Fruit fly (Drosophila melanogaster) whole organism, embryonic: ENCODE data around the gene CG3625.

Source experiments
- B-H1 ChIP-seq: fragments of 200-800 bp; sonication (Bioruptor generic); IDR thresholded peaks from 3 replicates; pipeline ENCODE4 v1.3.6; 2022; ENCODE audit warnings: missing biosample characterization, missing genetic modification characterization
- Blimp-1 ChIP-seq: fragments of 200-800 bp; sonication (Bioruptor generic); optimal IDR thresholded peaks from 3 replicates; lab custom pipeline; 2018; ENCODE audit warnings: missing biosample characterization, missing genetic modification characterization, mild to moderate bottlenecking, moderate library complexity, missing genetic modification reagents
- CG11247 ChIP-seq: fragments of 200-800 bp; sonication (Bioruptor generic); IDR thresholded peaks from 2 replicates; pipeline ENCODE4 v1.3.6; 2022; ENCODE audit warnings: missing biosample characterization, missing genetic modification characterization
- CG1233 ChIP-seq: fragments of 200-800 bp; sonication (Bioruptor generic); optimal IDR thresholded peaks from 4 replicates; lab custom pipeline; 2018; ENCODE audit warnings: missing biosample characterization, mild to moderate bottlenecking, missing genetic modification characterization
- CG13624 ChIP-seq: fragments of 200-800 bp; sonication (Bioruptor generic); optimal IDR thresholded peaks from 2 replicates; lab custom pipeline; 2016; ENCODE audit warnings: missing biosample characterization, missing genetic modification characterization
- CG13894 ChIP-seq: fragments of 200-800 bp; sonication (Bioruptor generic); optimal IDR thresholded peaks from 3 replicates; lab custom pipeline; 2018; ENCODE audit warnings: missing biosample characterization, mild to moderate bottlenecking, missing genetic modification characterization, moderate library complexity
- CG14710 ChIP-seq: fragments of 200-800 bp; sonication (Bioruptor generic); optimal IDR thresholded peaks from 3 replicates; lab custom pipeline; 2019; ENCODE audit warnings: missing biosample characterization, mild to moderate bottlenecking, missing genetic modification characterization, moderate library complexity
- CG15011 ChIP-seq: fragments of 200-800 bp; sonication (Bioruptor generic); optimal IDR thresholded peaks from 3 replicates; lab custom pipeline; 2018; ENCODE audit warnings: missing biosample characterization, mild to moderate bottlenecking, missing genetic modification characterization
- CG15073 ChIP-seq: fragments of 200-800 bp; sonication (Bioruptor generic); optimal IDR thresholded peaks from 2 replicates; lab custom pipeline; 2016; ENCODE audit warnings: missing biosample characterization, missing genetic modification characterization
- CG1603 ChIP-seq: fragments of 200-800 bp; sonication (Bioruptor generic); optimal IDR thresholded peaks from 2 replicates; lab custom pipeline; 2019; ENCODE audit warnings: missing biosample characterization, mild to moderate bottlenecking, missing genetic modification characterization, moderate library complexity
- CG17186 ChIP-seq: fragments of 200-800 bp; sonication (Bioruptor generic); optimal IDR thresholded peaks from 3 replicates; lab custom pipeline; 2017; ENCODE audit warnings: missing biosample characterization, missing genetic modification reagents, missing genetic modification characterization
- CG17359 ChIP-seq: fragments of 200-800 bp; sonication (Bioruptor generic); optimal IDR thresholded peaks from 3 replicates; lab custom pipeline; 2018; ENCODE audit warnings: missing biosample characterization, mild to moderate bottlenecking, missing genetic modification characterization, moderate library complexity
- CG18476 ChIP-seq: fragments of 200-800 bp; sonication (Bioruptor generic); optimal IDR thresholded peaks from 2 replicates; lab custom pipeline; 2016; ENCODE audit warnings: missing biosample characterization, mild to moderate bottlenecking, missing genetic modification characterization
- CG18619 ChIP-seq: fragments of 200-800 bp; sonication (Bioruptor generic); optimal IDR thresholded peaks from 3 replicates; lab custom pipeline; 2017; ENCODE audit warnings: missing biosample characterization, mild to moderate bottlenecking, missing genetic modification characterization
- CG34376 ChIP-seq: fragments of 200-800 bp; sonication (Bioruptor generic); optimal IDR thresholded peaks from 2 replicates; lab custom pipeline; 2018; ENCODE audit warnings: missing biosample characterization, mild to moderate bottlenecking, missing genetic modification characterization
- CG3838 ChIP-seq: fragments of 200-800 bp; sonication (Bioruptor generic); optimal IDR thresholded peaks from 3 replicates; lab custom pipeline; 2016; ENCODE audit warnings: missing biosample characterization, missing genetic modification characterization
- CG42726 ChIP-seq: fragments of 200-800 bp; sonication (Bioruptor generic); IDR thresholded peaks from 2 replicates; pipeline ENCODE4 v1.3.6; 2022; ENCODE audit warnings: missing biosample characterization, missing genetic modification characterization; ENCODE audit not compliant: partially characterized antibody
- CG4617 ChIP-seq: fragments of 200-800 bp; sonication (Bioruptor generic); optimal IDR thresholded peaks from 3 replicates; lab custom pipeline; 2016; ENCODE audit warnings: missing biosample characterization, missing genetic modification characterization, borderline replicate concordance
- CG6683 ChIP-seq: fragments of 200-800 bp; sonication (Bioruptor generic); optimal IDR thresholded peaks from 2 replicates; lab custom pipeline; 2017; ENCODE audit warnings: missing biosample characterization, mild to moderate bottlenecking, missing genetic modification characterization, missing genetic modification reagents
- CG7745 ChIP-seq: fragments of 200-800 bp; sonication (Bioruptor generic); optimal IDR thresholded peaks from 2 replicates; lab custom pipeline; 2018; ENCODE audit warnings: missing biosample characterization, mild to moderate bottlenecking, missing genetic modification characterization, moderate library complexity
- CG8359 ChIP-seq: fragments of 200-800 bp; sonication (Bioruptor generic); optimal IDR thresholded peaks from 2 replicates; lab custom pipeline; 2017; ENCODE audit warnings: missing biosample characterization, mild to moderate bottlenecking, missing genetic modification characterization, borderline replicate concordance
- Deaf1 ChIP-seq: fragments of 200-800 bp; optimal IDR thresholded peaks from 3 replicates; lab custom pipeline; 2019; ENCODE audit warnings: missing biosample characterization, mild to moderate bottlenecking, missing genetic modification characterization, moderate library complexity
- E2f1 ChIP-seq: fragments of 200-800 bp; sonication (Bioruptor generic); IDR thresholded peaks from 2 replicates; pipeline ENCODE4 v1.3.6; 2022; ENCODE audit warnings: missing biosample characterization, missing genetic modification characterization
- Mes4 ChIP-seq: fragments of 200-800 bp; sonication (Bioruptor generic); optimal IDR thresholded peaks from 2 replicates; lab custom pipeline; 2016; ENCODE audit warnings: missing biosample characterization, missing genetic modification characterization
- Neu2 ChIP-seq: fragments of 200-800 bp; sonication (Bioruptor generic); optimal IDR thresholded peaks from 3 replicates; lab custom pipeline; 2016; ENCODE audit warnings: missing biosample characterization, missing genetic modification characterization, borderline replicate concordance
- PHDP ChIP-seq: fragments of 200-800 bp; sonication (Bioruptor generic); optimal IDR thresholded peaks from 3 replicates; lab custom pipeline; 2018; ENCODE audit warnings: missing biosample characterization, mild to moderate bottlenecking, missing genetic modification characterization, moderate library complexity
- Trl ChIP-seq, 3 experiments: fragments of >200 bp in 2 of 3; fragments of 200-800 bp in 1 of 3; sonication (Bioruptor generic) in 1 of 3; optimal IDR thresholded peaks; 2 replicates in 1 of 3; 3 replicates in 2 of 3; lab custom pipeline; 2016 to 2017; ENCODE audit warnings: missing biosample characterization in 1 of 3, missing genetic modification characterization in 1 of 3
- Usf ChIP-seq: fragments of 200-800 bp; sonication (Bioruptor generic); optimal IDR thresholded peaks from 2 replicates; lab custom pipeline; 2017; ENCODE audit warnings: missing genotype, missing biosample characterization, missing genetic modification characterization
- Xbp1 ChIP-seq: fragments of 200-800 bp; sonication (Bioruptor generic); optimal IDR thresholded peaks from 3 replicates; lab custom pipeline; 2016; ENCODE audit warnings: missing biosample characterization, mild to moderate bottlenecking, missing genetic modification characterization
- bab2 ChIP-seq: fragments of 200-800 bp; sonication (Bioruptor generic); optimal IDR thresholded peaks from 2 replicates; lab custom pipeline; 2016; ENCODE audit warnings: missing biosample characterization, missing genetic modification characterization
- bigmax ChIP-seq: fragments of 200-800 bp; sonication (Bioruptor generic); optimal IDR thresholded peaks from 2 replicates; lab custom pipeline; 2018; ENCODE audit warnings: missing biosample characterization, mild to moderate bottlenecking, missing genetic modification characterization
- bowl ChIP-seq: fragments of 200-800 bp; sonication (Bioruptor generic); IDR thresholded peaks from 2 replicates; pipeline ENCODE4 v1.3.6; 2022; ENCODE audit warnings: missing biosample characterization, missing genetic modification characterization
- caup ChIP-seq: fragments of 200-800 bp; sonication (Bioruptor generic); optimal IDR thresholded peaks from 3 replicates; lab custom pipeline; 2017; ENCODE audit warnings: missing biosample characterization, mild to moderate bottlenecking, missing genetic modification characterization, moderate library complexity; ENCODE audit not compliant: severe bottlenecking
- cg ChIP-seq: fragments of 200-800 bp; sonication (Bioruptor generic); optimal IDR thresholded peaks from 3 replicates; lab custom pipeline; 2019; ENCODE audit warnings: missing biosample characterization, mild to moderate bottlenecking, missing genetic modification characterization, moderate library complexity
- chif ChIP-seq, 2 experiments: fragments of 200-800 bp; sonication (Bioruptor generic); optimal IDR thresholded peaks; 3 replicates each; lab custom pipeline; 2016; ENCODE audit warnings: missing biosample characterization in 2 of 2, missing genetic modification characterization in 2 of 2
- corto ChIP-seq: fragments of 200-800 bp; sonication (Bioruptor generic); optimal IDR thresholded peaks from 2 replicates; lab custom pipeline; 2016; ENCODE audit warnings: missing biosample characterization, mild to moderate bottlenecking, missing genetic modification characterization, moderate library complexity
- emc ChIP-seq: fragments of 200-800 bp; sonication (Bioruptor generic); optimal IDR thresholded peaks from 2 replicates; lab custom pipeline; 2016; ENCODE audit warnings: missing biosample characterization, missing genetic modification characterization
- esg ChIP-seq: fragments of 200-800 bp; sonication (Bioruptor generic); conservative IDR thresholded peaks from 2 replicates; pipeline ENCODE4 v1.3.6; 2022; ENCODE audit warnings: missing biosample characterization, missing genetic modification characterization
- exex ChIP-seq: fragments of 200-800 bp; sonication (Bioruptor generic); optimal IDR thresholded peaks from 4 replicates; lab custom pipeline; 2018; ENCODE audit warnings: missing biosample characterization, mild to moderate bottlenecking, missing genetic modification characterization, moderate library complexity
- eyg ChIP-seq: fragments of 200-800 bp; sonication (Bioruptor generic); optimal IDR thresholded peaks from 3 replicates; lab custom pipeline; 2016; ENCODE audit warnings: missing biosample characterization, missing genetic modification characterization
- gro ChIP-seq: fragments of 200-800 bp; sonication (Bioruptor generic); optimal IDR thresholded peaks from 2 replicates; lab custom pipeline; 2016; ENCODE audit warnings: missing biosample characterization, missing genetic modification characterization
- kay ChIP-seq: fragments of 200-800 bp; sonication (Bioruptor generic); optimal IDR thresholded peaks from 2 replicates; lab custom pipeline; 2016; ENCODE audit warnings: missing biosample characterization, missing genetic modification characterization
- oc ChIP-seq: fragments of 200-800 bp; sonication (Bioruptor generic); optimal IDR thresholded peaks from 2 replicates; lab custom pipeline; 2018; ENCODE audit warnings: missing biosample characterization, mild to moderate bottlenecking, missing genetic modification characterization, moderate library complexity
- pita ChIP-seq: fragments of 200-800 bp; sonication (Bioruptor generic); optimal IDR thresholded peaks from 2 replicates; lab custom pipeline; 2017; ENCODE audit warnings: missing biosample characterization, mild to moderate bottlenecking, missing genetic modification characterization
- slou ChIP-seq: fragments of 200-800 bp; sonication (Bioruptor generic); optimal IDR thresholded peaks from 3 replicates; lab custom pipeline; 2016; ENCODE audit warnings: missing biosample characterization, missing genetic modification characterization
- sna ChIP-seq: fragments of 200-800 bp; sonication (Bioruptor generic); IDR thresholded peaks from 2 replicates; pipeline ENCODE4 v1.3.6; 2022; ENCODE audit warnings: missing biosample characterization, missing genetic modification characterization; ENCODE audit not compliant: partially characterized antibody
- stc ChIP-seq: fragments of 200-800 bp; sonication (Bioruptor generic); IDR thresholded peaks from 2 replicates; pipeline ENCODE4 v1.3.6; 2022; ENCODE audit warnings: missing biosample characterization, missing genetic modification characterization
- tap ChIP-seq: fragments of 200-800 bp; optimal IDR thresholded peaks from 3 replicates; lab custom pipeline; 2019; ENCODE audit warnings: missing biosample characterization, mild to moderate bottlenecking, missing genetic modification characterization, moderate library complexity
- tna ChIP-seq: fragments of 200-800 bp; sonication (Bioruptor generic); IDR thresholded peaks from 2 replicates; pipeline ENCODE4 v1.3.6; 2022; ENCODE audit warnings: missing biosample characterization, missing genetic modification characterization; ENCODE audit not compliant: partially characterized antibody
- toy ChIP-seq: fragments of 200-800 bp; sonication (Bioruptor generic); IDR thresholded peaks from 2 replicates; pipeline ENCODE4 v1.3.6; 2022; ENCODE audit warnings: missing biosample characterization, missing genetic modification characterization

The CG3625 gene

dm6 chr2L:305646-306045 is 14.1 kb upstream of the CG3625 start, which contains the start of gene Plc21C (continued):
- TF ChIP-seq kay (GFP tag; lab: Kevin White, UChicago) (peak; percentile 21), chif (GFP tag; optimal IDR thresholded peaks at IDR 0.05; lab: Kevin White, UChicago) (peak; percentile 15 to 44), E2f1 (GFP tag; lab: Robert Waterston, UW) (no peak), CG42726 (no peak; the same call in 1 of the 2 replicates), CG6683 (GFP tag; lab: Kevin White, UChicago) (no peak), CG4617 (GFP tag; lab: Kevin White, UChicago) (peak; percentile 29), CG34376 (peak; percentile 35), Xbp1 (GFP tag; lab: Kevin White, UChicago) (peak; percentile 65), CG7745 (tag; lab: Kevin White, UChicago) (no peak), CG13624 (peak; percentile 70), caup (GFP tag; lab: Kevin White, UChicago) (peak; percentile 15), CG8359 (GFP tag; lab: Kevin White, UChicago) (no peak), CG1603 (peak; percentile 82), CG1233 (GFP tag; lab: Kevin White, UChicago) (no peak), eyg (no peak), emc (GFP tag; lab: Kevin White, UChicago) (peak; percentile 5), Neu2 (GFP tag; lab: Kevin White, UChicago) (no peak), CG17359 (tag; lab: Kevin White, UChicago) (no peak), stc (no peak), CG15011 (GFP tag; lab: Kevin White, UChicago) (no peak), tap (tag; lab: Kevin White, UChicago) (no peak), tna (no peak), bab2 (GFP tag; lab: Kevin White, UChicago) (peak; percentile 37), Blimp-1 (GFP tag; lab: Kevin White, UChicago) (peak; percentile 24), Trl (optimal IDR thresholded peaks at IDR 0.05; lab: Kevin White, UChicago) (no peak), Trl (GFP tag; optimal IDR thresholded peaks at IDR 0.05; lab: Kevin White, UChicago) (no peak), CG18476 (GFP tag; lab: Kevin White, UChicago) (peak; percentile 33), gro (GFP tag; lab: Kevin White, UChicago) (peak; percentile 42), cg (GFP tag; lab: Kevin White, UChicago) (no peak), CG17186 (peak; percentile 49), CG18619 (GFP tag; lab: Kevin White, UChicago) (no peak), Mes4 (no peak), B-H1 (GFP tag; lab: Robert Waterston, UW) (no peak), CG15073 (GFP tag; lab: Kevin White, UChicago) (no peak), pita (no peak), corto (GFP tag; lab: Kevin White, UChicago) (no peak), CG3838 (GFP tag; lab: Kevin White, UChicago) (no peak), toy (GFP tag; lab: Robert Waterston, UW) (no peak), Deaf1 (tag; lab: Kevin White, UChicago) (peak; percentile 74), Usf (GFP tag; lab: Kevin White, UChicago) (no peak), esg (no peak), slou (peak; percentile 56), bigmax (GFP tag; lab: Kevin White, UChicago) (no peak), sna (GFP tag; lab: Robert Waterston, UW) (no peak), CG13894 (peak; percentile 60), oc (tag; lab: Kevin White, UChicago) (no peak), exex (no peak), PHDP (tag; lab: Kevin White, UChicago) (peak; percentile 59), bowl (GFP tag; lab: Robert Waterston, UW) (no peak), CG14710 (tag; lab: Kevin White, UChicago) (peak; percentile 82), CG11247 (GFP tag; lab: Robert Waterston, UW) (0 out of 2 replicates have a peak, but pooled peaks have one; percentile 6)
